Fruit fly (Drosophila melanogaster) whole organism, embryonic: ENCODE measurements around the gene CG43799.

Experiments used
- Atf3 ChIP-seq: fragments of 200-800 bp; sonication (Bioruptor generic); optimal IDR thresholded peaks from 3 replicates; lab custom pipeline; 2016; ENCODE audit warnings: missing biosample characterization, missing genetic modification characterization
- CG10543 ChIP-seq: fragments of 200-800 bp; sonication (Bioruptor generic); optimal IDR thresholded peaks from 3 replicates; lab custom pipeline; 2017; ENCODE audit warnings: missing biosample characterization, mild to moderate bottlenecking, missing genetic modification characterization, moderate library complexity
- CG11085 ChIP-seq: fragments of 200-800 bp; sonication (Bioruptor generic); IDR thresholded peaks from 2 replicates; pipeline ENCODE4 v1.3.6; 2022; ENCODE audit warnings: missing biosample characterization, missing genetic modification characterization
- CG11504 ChIP-seq: fragments of 200-800 bp; sonication (Bioruptor generic); optimal IDR thresholded peaks from 3 replicates; lab custom pipeline; 2019; ENCODE audit warnings: missing biosample characterization, mild to moderate bottlenecking, missing genetic modification characterization, moderate library complexity
- CG12155 ChIP-seq: fragments of 200-800 bp; sonication (Bioruptor generic); optimal IDR thresholded peaks from 3 replicates; lab custom pipeline; 2016; ENCODE audit warnings: missing biosample characterization, missing genetic modification characterization
- CG12391 ChIP-seq: fragments of 200-800 bp; sonication (Bioruptor generic); optimal IDR thresholded peaks from 3 replicates; lab custom pipeline; 2018; ENCODE audit warnings: missing biosample characterization, mild to moderate bottlenecking, missing genetic modification characterization, moderate library complexity
- CG12744 ChIP-seq: fragments of 200-800 bp; sonication (Bioruptor generic); optimal IDR thresholded peaks from 2 replicates; lab custom pipeline; 2016; ENCODE audit warnings: missing biosample characterization, missing genetic modification characterization
- CG12942 ChIP-seq: fragments of 200-800 bp; sonication (Bioruptor generic); optimal IDR thresholded peaks from 3 replicates; lab custom pipeline; 2016; ENCODE audit warnings: missing biosample characterization, missing genetic modification characterization
- CG13296 ChIP-seq: fragments of 200-800 bp; sonication (Bioruptor generic); optimal IDR thresholded peaks from 3 replicates; lab custom pipeline; 2018; ENCODE audit warnings: missing biosample characterization, mild to moderate bottlenecking, missing genetic modification characterization
- CG17328 ChIP-seq: fragments of 200-800 bp; sonication (Bioruptor generic); IDR thresholded peaks from 2 replicates; pipeline ENCODE4 v1.3.6; 2022; ENCODE audit warnings: missing biosample characterization, missing genetic modification characterization
- CG17912 ChIP-seq: fragments of 200-800 bp; sonication (Bioruptor generic); optimal IDR thresholded peaks from 2 replicates; lab custom pipeline; 2018; ENCODE audit warnings: missing biosample characterization, mild to moderate bottlenecking, missing genetic modification characterization
- CG18619 ChIP-seq: fragments of 200-800 bp; sonication (Bioruptor generic); optimal IDR thresholded peaks from 3 replicates; lab custom pipeline; 2017; ENCODE audit warnings: missing biosample characterization, mild to moderate bottlenecking, missing genetic modification characterization
- CG2116 ChIP-seq: fragments of 200-800 bp; sonication (Bioruptor generic); optimal IDR thresholded peaks from 3 replicates; lab custom pipeline; 2018; ENCODE audit warnings: missing biosample characterization, mild to moderate bottlenecking, missing genetic modification characterization
- CG31365 ChIP-seq: fragments of 200-800 bp; sonication (Bioruptor generic); optimal IDR thresholded peaks from 2 replicates; lab custom pipeline; 2018; ENCODE audit warnings: missing biosample characterization, mild to moderate bottlenecking, missing genetic modification characterization
- CG32767 ChIP-seq: fragments of 200-800 bp; sonication (Bioruptor generic); IDR thresholded peaks from 2 replicates; pipeline ENCODE4 v1.3.6; 2022; ENCODE audit warnings: missing biosample characterization, missing genetic modification characterization
- CG7928 ChIP-seq: fragments of 200-800 bp; sonication (Bioruptor generic); optimal IDR thresholded peaks from 2 replicates; lab custom pipeline; 2017; ENCODE audit warnings: missing biosample characterization, mild to moderate bottlenecking, missing genetic modification characterization
- CG7963 ChIP-seq: fragments of 200-800 bp; sonication (Bioruptor generic); IDR thresholded peaks from 3 replicates; pipeline ENCODE4 v1.3.6; 2022; ENCODE audit warnings: missing biosample characterization, missing genetic modification characterization; ENCODE audit not compliant: partially characterized antibody
- CG7987 ChIP-seq: fragments of 200-800 bp; sonication (Bioruptor generic); optimal IDR thresholded peaks from 2 replicates; lab custom pipeline; 2018; ENCODE audit warnings: missing biosample characterization, mild to moderate bottlenecking, missing genetic modification characterization, moderate library complexity
- CG9876 ChIP-seq: fragments of 200-800 bp; sonication (Bioruptor generic); optimal IDR thresholded peaks from 2 replicates; lab custom pipeline; 2016; ENCODE audit warnings: missing biosample characterization, missing genetic modification characterization
- HLH3B ChIP-seq: fragments of 200-800 bp; sonication (Bioruptor generic); IDR thresholded peaks from 2 replicates; pipeline ENCODE4 v1.3.6; 2022; ENCODE audit warnings: missing biosample characterization, missing genetic modification characterization
- HLH4C ChIP-seq: fragments of 200-800 bp; sonication (Bioruptor generic); IDR thresholded peaks from 3 replicates; pipeline ENCODE4 v1.3.6; 2022; ENCODE audit warnings: missing biosample characterization, missing genetic modification characterization; ENCODE audit not compliant: partially characterized antibody
- HLHmδ ChIP-seq: fragments of 200-800 bp; sonication (Bioruptor generic); optimal IDR thresholded peaks from 2 replicates; lab custom pipeline; 2018; ENCODE audit warnings: missing biosample characterization, mild to moderate bottlenecking, missing genetic modification characterization, moderate library complexity
- Hr39 ChIP-seq: fragments of >200 bp; optimal IDR thresholded peaks from 2 replicates; lab custom pipeline; 2017
- Lim3 ChIP-seq: fragments of 200-800 bp; sonication (Bioruptor generic); IDR thresholded peaks from 2 replicates; pipeline ENCODE4 v1.3.6; 2022; ENCODE audit warnings: missing biosample characterization, missing genetic modification characterization
- Lpt ChIP-seq: fragments of >200 bp; optimal IDR thresholded peaks from 2 replicates; lab custom pipeline; 2018; ENCODE audit warnings: missing biosample characterization, missing genetic modification characterization
- Mad ChIP-seq: fragments of 200-800 bp; sonication (Bioruptor generic); optimal IDR thresholded peaks from 2 replicates; lab custom pipeline; 2016; ENCODE audit warnings: missing biosample characterization, missing genetic modification characterization
- Max ChIP-seq: fragments of 200-800 bp; sonication (Bioruptor generic); optimal IDR thresholded peaks from 2 replicates; lab custom pipeline; 2016; ENCODE audit warnings: missing biosample characterization, mild to moderate bottlenecking, missing genetic modification characterization
- NC2β ChIP-seq: fragments of 200-800 bp; sonication (Bioruptor generic); optimal IDR thresholded peaks from 2 replicates; lab custom pipeline; 2016; ENCODE audit warnings: missing biosample characterization, missing genetic modification characterization
- TFAM ChIP-seq: fragments of 200-800 bp; sonication (Bioruptor generic); optimal IDR thresholded peaks from 2 replicates; lab custom pipeline; 2017; ENCODE audit warnings: missing biosample characterization, missing genetic modification characterization, inconsistent platforms
- corto ChIP-seq: fragments of 200-800 bp; sonication (Bioruptor generic); optimal IDR thresholded peaks from 2 replicates; lab custom pipeline; 2016; ENCODE audit warnings: missing biosample characterization, mild to moderate bottlenecking, missing genetic modification characterization, moderate library complexity
- da ChIP-seq: fragments of 200-800 bp; sonication (Bioruptor generic); optimal IDR thresholded peaks from 2 replicates; lab custom pipeline; 2016; ENCODE audit warnings: missing biosample characterization, missing genetic modification characterization
- ems ChIP-seq: fragments of 200-800 bp; sonication (Bioruptor generic); optimal IDR thresholded peaks from 3 replicates; lab custom pipeline; 2016; ENCODE audit warnings: missing biosample characterization, missing genetic modification characterization
- gce ChIP-seq: fragments of 200-800 bp; sonication (Bioruptor generic); IDR thresholded peaks from 3 replicates; pipeline ENCODE4 v1.3.6; 2022; ENCODE audit warnings: missing biosample characterization, missing genetic modification characterization
- grn ChIP-seq: fragments of 200-800 bp; sonication (Bioruptor generic); optimal IDR thresholded peaks from 3 replicates; lab custom pipeline; 2017; ENCODE audit warnings: missing biosample characterization, missing genetic modification characterization
- jigr1 ChIP-seq: fragments of 200-800 bp; sonication (Bioruptor generic); IDR thresholded peaks from 3 replicates; pipeline ENCODE4 v1.3.6; 2022; ENCODE audit warnings: missing biosample characterization, missing genetic modification characterization
- ken ChIP-seq: fragments of 200-800 bp; sonication (Bioruptor generic); IDR thresholded peaks from 3 replicates; pipeline ENCODE4 v1.3.6; 2022; ENCODE audit warnings: missing biosample characterization, missing genetic modification characterization
- klu ChIP-seq: fragments of 200-800 bp; sonication (Bioruptor generic); IDR thresholded peaks from 2 replicates; pipeline ENCODE4 v1.3.6; 2022; ENCODE audit warnings: missing biosample characterization, missing genetic modification characterization
- lab ChIP-seq: fragments of 200-800 bp; sonication (Bioruptor generic); optimal IDR thresholded peaks from 3 replicates; lab custom pipeline; 2017; ENCODE audit warnings: missing biosample characterization, missing genetic modification characterization, mild to moderate bottlenecking, moderate library complexity, missing genetic modification reagents
- lov ChIP-seq, 2 experiments: fragments of 200-800 bp in 1 of 2; fragments of >200 bp in 1 of 2; sonication (Bioruptor generic) in 1 of 2; IDR thresholded peaks in 1 of 2; optimal IDR thresholded peaks in 1 of 2; 2 replicates in 1 of 2; 3 replicates in 1 of 2; pipeline versions ENCODE4 v1.3.6 to Lab custom; 2017 to 2022; ENCODE audit warnings: missing biosample characterization in 1 of 2, missing genetic modification characterization in 1 of 2
- nmo ChIP-seq: fragments of 200-800 bp; sonication (Bioruptor generic); optimal IDR thresholded peaks from 2 replicates; lab custom pipeline; 2018; ENCODE audit warnings: missing biosample characterization, mild to moderate bottlenecking, missing genetic modification characterization, moderate library complexity
- oc ChIP-seq: fragments of 200-800 bp; sonication (Bioruptor generic); optimal IDR thresholded peaks from 2 replicates; lab custom pipeline; 2018; ENCODE audit warnings: missing biosample characterization, mild to moderate bottlenecking, missing genetic modification characterization, moderate library complexity
- peb ChIP-seq: fragments of 200-800 bp; sonication (Bioruptor generic); IDR thresholded peaks from 2 replicates; pipeline ENCODE4 v1.3.6; 2022; ENCODE audit warnings: missing biosample characterization, missing genetic modification characterization
- prd ChIP-seq, 3 experiments: fragments of >200 bp in 2 of 3; fragments of 200-800 bp in 1 of 3; sonication (Bioruptor generic) in 1 of 3; optimal IDR thresholded peaks in 2 of 3; IDR thresholded peaks in 1 of 3; 2 replicates in 2 of 3; 3 replicates in 1 of 3; pipeline versions ENCODE4 v1.3.6 to Lab custom; 2017 to 2022; ENCODE audit warnings: missing biosample characterization in 1 of 3, missing genetic modification characterization in 1 of 3
- run ChIP-seq: fragments of 200-800 bp; sonication (Bioruptor generic); optimal IDR thresholded peaks from 3 replicates; lab custom pipeline; 2018; ENCODE audit warnings: missing biosample characterization, mild to moderate bottlenecking, missing genetic modification characterization
- sisA ChIP-seq: fragments of 200-800 bp; sonication (Bioruptor generic); IDR thresholded peaks from 2 replicates; pipeline ENCODE4 v1.3.6; 2022; ENCODE audit warnings: missing biosample characterization, missing genetic modification characterization
- ttk ChIP-seq: fragments of 200-800 bp; sonication (Bioruptor generic); IDR thresholded peaks from 2 replicates; pipeline ENCODE4 v2.1.2; 2022; ENCODE audit warnings: missing biosample characterization, missing genetic modification characterization
- usp ChIP-seq: fragments of >200 bp; optimal IDR thresholded peaks from 2 replicates; lab custom pipeline; 2017; ENCODE audit warnings: missing biosample characterization, missing genetic modification characterization
- zen ChIP-seq: fragments of 200-800 bp; sonication (Bioruptor generic); optimal IDR thresholded peaks from 3 replicates; lab custom pipeline; 2018; ENCODE audit warnings: missing biosample characterization, mild to moderate bottlenecking, missing genetic modification characterization, moderate library complexity

CG43799 gene

dm6 chr2L:7219650-7220267, 7.8 kb upstream of the CG43799 start, which contains the start of gene CG13784 (continued):
- TF ChIP-seq CG10543 (GFP tag; lab: Kevin White, UChicago) (peak; percentile 59), da (GFP tag; lab: Kevin White, UChicago) (no peak), zen (tag; lab: Kevin White, UChicago) (peak; percentile 69), jigr1 (GFP tag; lab: Robert Waterston, UW) (no peak), ken (GFP tag; lab: Robert Waterston, UW) (0 out of 3 replicates have a peak, but pooled peaks have one; percentile 5), lab (peak; percentile 61), CG7987 (peak; percentile 41), CG11085 (GFP tag; lab: Robert Waterston, UW) (no peak), Mad (GFP tag; lab: Kevin White, UChicago) (no peak), nmo (GFP tag; lab: Kevin White, UChicago) (peak; percentile 61)
- TF ChIP-seq, all 482 proteins: peak for 220

- TF ChIP-seq Lim3 (GFP tag; lab: Robert Waterston, UW) (no peak), HLH4C (GFP tag; lab: Robert Waterston, UW) (peak; percentile 84), corto (GFP tag; lab: Kevin White, UChicago) (no peak), CG12391 (tag; lab: Kevin White, UChicago) (peak; percentile 40), peb (GFP tag; lab: Robert Waterston, UW) (no peak), Max (GFP tag; lab: Kevin White, UChicago) (no peak), klu (GFP tag; lab: Robert Waterston, UW) (no peak), CG12155 (GFP tag; lab: Kevin White, UChicago) (no peak), CG17328 (GFP tag; lab: Robert Waterston, UW) (no peak), CG7987 (no peak), gce (GFP tag; lab: Robert Waterston, UW) (no peak), ttk (GFP tag; lab: Robert Waterston, UW) (no peak), CG12744 (GFP tag; lab: Kevin White, UChicago) (no peak), CG18619 (GFP tag; lab: Kevin White, UChicago) (no peak), TFAM (GFP tag; lab: Kevin White, UChicago) (no peak), usp (GFP tag; lab: Kevin White, UChicago) (no peak), CG7928 (GFP tag; lab: Kevin White, UChicago) (no peak), sisA (GFP tag; lab: Robert Waterston, UW) (no peak), CG7963 (GFP tag; lab: Robert Waterston, UW) (peak; percentile 80), ems (GFP tag; lab: Kevin White, UChicago) (no peak), grn (GFP tag; lab: Kevin White, UChicago) (no peak), CG31365 (tag; lab: Kevin White, UChicago) (no peak), CG9876 (no peak), Hr39 (lab: Kevin White, UChicago) (no peak), run (tag; lab: Kevin White, UChicago) (no peak), lov (optimal IDR thresholded peaks at IDR 0.05; lab: Kevin White, UChicago) (no peak), lov (GFP tag; IDR thresholded peaks at IDR 0.05; lab: Robert Waterston, UW) (no peak), HLHmδ (no peak), Lpt (GFP tag; lab: Kevin White, UChicago) (no peak), CG13296 (GFP tag; lab: Kevin White, UChicago) (peak; percentile 13), CG17912 (GFP tag; lab: Kevin White, UChicago) (no peak), HLH3B (GFP tag; lab: Robert Waterston, UW) (no peak), CG11504 (tag; lab: Kevin White, UChicago) (peak; percentile 53), NC2β (no peak), CG2116 (GFP tag; lab: Kevin White, UChicago) (peak; percentile 86), Atf3 (GFP tag; lab: Kevin White, UChicago) (no peak), oc (tag; lab: Kevin White, UChicago) (no peak), CG32767 (GFP tag; lab: Robert Waterston, UW) (no peak), prd (optimal IDR thresholded peaks at IDR 0.05; lab: Kevin White, UChicago) (no peak), prd (GFP tag; IDR thresholded peaks at IDR 0.05; lab: Robert Waterston, UW) (no peak), da (GFP tag; lab: Kevin White, UChicago) (no peak), CG12942 (GFP tag; lab: Kevin White, UChicago) (no peak)
Measured at dm6 chr2L:7222829-7223272, 4.7 kb upstream of the CG43799 start, which contains the start of gene mEFG1. TSS of gene mEFG1 (minus strand) at chr2L:7223081.
